Fruit fly (Drosophila melanogaster) whole organism, embryonic: ENCODE measurements around the gene CG15717.

Source experiments
- Abd-B ChIP-seq: fragments of 200-800 bp; sonication (Bioruptor generic); optimal IDR thresholded peaks from 2 replicates; lab custom pipeline; 2018; ENCODE audit warnings: missing biosample characterization, mild to moderate bottlenecking, missing genetic modification characterization, moderate library complexity
- Adf1 ChIP-seq: fragments of 200-800 bp; sonication (Bioruptor generic); IDR thresholded peaks from 2 replicates; pipeline ENCODE4 v1.3.6; 2022; ENCODE audit warnings: missing biosample characterization, missing genetic modification characterization
- Asciz ChIP-seq: fragments of 200-800 bp; sonication (Bioruptor generic); optimal IDR thresholded peaks from 2 replicates; lab custom pipeline; 2017; ENCODE audit warnings: missing biosample characterization, mild to moderate bottlenecking, missing genetic modification characterization, missing genetic modification reagents
- Awh ChIP-seq: fragments of 200-800 bp; sonication (Bioruptor generic); IDR thresholded peaks from 2 replicates; pipeline ENCODE4, ENCODE4 v1.3.6; 2022; ENCODE audit warnings: missing biosample characterization, missing genetic modification characterization
- B-H2 ChIP-seq: fragments of 200-800 bp; sonication (Bioruptor generic); optimal IDR thresholded peaks from 2 replicates; lab custom pipeline; 2018; ENCODE audit warnings: missing biosample characterization, mild to moderate bottlenecking, missing genetic modification characterization
- CG10565 ChIP-seq: fragments of 200-800 bp; sonication (Bioruptor generic); optimal IDR thresholded peaks from 3 replicates; lab custom pipeline; 2016; ENCODE audit warnings: missing biosample characterization, mild to moderate bottlenecking, missing genetic modification characterization
- CG12071 ChIP-seq: fragments of 200-800 bp; sonication (Bioruptor generic); optimal IDR thresholded peaks from 3 replicates; lab custom pipeline; 2018; ENCODE audit warnings: missing biosample characterization, mild to moderate bottlenecking, missing genetic modification characterization
- CG13296 ChIP-seq: fragments of 200-800 bp; sonication (Bioruptor generic); optimal IDR thresholded peaks from 3 replicates; lab custom pipeline; 2018; ENCODE audit warnings: missing biosample characterization, mild to moderate bottlenecking, missing genetic modification characterization
- CG14667 ChIP-seq: fragments of 200-800 bp; sonication (Bioruptor generic); IDR thresholded peaks from 2 replicates; pipeline ENCODE4 v1.3.6; 2022; ENCODE audit warnings: missing biosample characterization, missing genetic modification characterization
- CG14965 ChIP-seq: fragments of 200-800 bp; sonication (Bioruptor generic); optimal IDR thresholded peaks from 2 replicates; lab custom pipeline; 2016; ENCODE audit warnings: missing biosample characterization, missing genetic modification characterization, borderline replicate concordance
- CG15479 ChIP-seq: fragments of 200-800 bp; sonication (Bioruptor generic); optimal IDR thresholded peaks from 3 replicates; lab custom pipeline; 2019; ENCODE audit warnings: missing biosample characterization, mild to moderate bottlenecking, missing genetic modification characterization, moderate library complexity
- CG15601 ChIP-seq: fragments of 200-800 bp; sonication (Bioruptor generic); optimal IDR thresholded peaks from 3 replicates; lab custom pipeline; 2019; ENCODE audit warnings: missing biosample characterization, mild to moderate bottlenecking, missing genetic modification characterization, moderate library complexity
- CG1602 ChIP-seq: fragments of 200-800 bp; sonication (Bioruptor generic); optimal IDR thresholded peaks from 3 replicates; lab custom pipeline; 2016; ENCODE audit warnings: missing biosample characterization, missing genetic modification characterization
- CG30403 ChIP-seq: fragments of 200-800 bp; sonication (Bioruptor generic); optimal IDR thresholded peaks from 3 replicates; lab custom pipeline; 2016; ENCODE audit warnings: missing biosample characterization, missing genetic modification characterization
- CG31388 ChIP-seq: fragments of 200-800 bp; sonication (Bioruptor generic); optimal IDR thresholded peaks from 2 replicates; lab custom pipeline; 2016; ENCODE audit warnings: missing biosample characterization, missing genetic modification characterization
- CG32772 ChIP-seq: fragments of 200-800 bp; sonication (Bioruptor generic); IDR thresholded peaks from 2 replicates; pipeline ENCODE4 v1.3.6; 2022; ENCODE audit warnings: missing biosample characterization, missing genetic modification characterization
- CG33213 ChIP-seq: fragments of 200-800 bp; sonication (Bioruptor generic); optimal IDR thresholded peaks from 3 replicates; lab custom pipeline; 2016; ENCODE audit warnings: missing biosample characterization, missing genetic modification characterization
- CG6683 ChIP-seq: fragments of 200-800 bp; sonication (Bioruptor generic); optimal IDR thresholded peaks from 2 replicates; lab custom pipeline; 2017; ENCODE audit warnings: missing biosample characterization, mild to moderate bottlenecking, missing genetic modification characterization, missing genetic modification reagents
- CG6689 ChIP-seq: fragments of 200-800 bp; sonication (Bioruptor generic); IDR thresholded peaks from 2 replicates; pipeline ENCODE4 v1.3.6; 2022; ENCODE audit warnings: missing biosample characterization, missing genetic modification characterization
- CG7271 ChIP-seq: fragments of 200-800 bp; sonication (Bioruptor generic); optimal IDR thresholded peaks from 2 replicates; lab custom pipeline; 2018; ENCODE audit warnings: missing biosample characterization, mild to moderate bottlenecking, missing genetic modification characterization, moderate library complexity
- CG7839 ChIP-seq: fragments of 200-800 bp; sonication (Bioruptor generic); optimal IDR thresholded peaks from 3 replicates; lab custom pipeline; 2018; ENCODE audit warnings: missing biosample characterization, mild to moderate bottlenecking, missing genetic modification characterization, moderate library complexity
- Dad ChIP-seq: fragments of 200-800 bp; sonication (Bioruptor generic); optimal IDR thresholded peaks from 3 replicates; lab custom pipeline; 2016; ENCODE audit warnings: missing biosample characterization, missing genetic modification characterization
- Dek ChIP-seq: fragments of 200-800 bp; sonication (Bioruptor generic); optimal IDR thresholded peaks from 3 replicates; lab custom pipeline; 2019; ENCODE audit warnings: missing biosample characterization, mild to moderate bottlenecking, missing genetic modification characterization, moderate library complexity
- Doc2 ChIP-seq: fragments of 200-800 bp; sonication (Bioruptor generic); IDR thresholded peaks from 2 replicates; pipeline ENCODE4 v1.3.6; 2022; ENCODE audit warnings: missing biosample characterization, missing genetic modification characterization
- Fer3 ChIP-seq: fragments of 200-800 bp; sonication (Bioruptor generic); optimal IDR thresholded peaks from 2 replicates; lab custom pipeline; 2018; ENCODE audit warnings: missing biosample characterization, mild to moderate bottlenecking, missing genetic modification characterization, moderate library complexity
- HLH54F ChIP-seq: fragments of 200-800 bp; sonication (Bioruptor generic); optimal IDR thresholded peaks from 3 replicates; lab custom pipeline; 2016; ENCODE audit warnings: missing biosample characterization, missing genetic modification characterization
- HmgZ ChIP-seq: fragments of 200-800 bp; sonication (Bioruptor generic); optimal IDR thresholded peaks from 2 replicates; lab custom pipeline; 2018; ENCODE audit warnings: missing biosample characterization, mild to moderate bottlenecking, missing genetic modification characterization
- Hmx ChIP-seq: fragments of 200-800 bp; sonication (Bioruptor generic); optimal IDR thresholded peaks from 2 replicates; lab custom pipeline; 2016; ENCODE audit warnings: missing biosample characterization, missing genetic modification characterization
- Hr78 ChIP-seq, 2 experiments: fragments of 200-800 bp in 1 of 2; fragments of >200 bp in 1 of 2; sonication (Bioruptor generic) in 1 of 2; optimal IDR thresholded peaks; 2 replicates each; lab custom pipeline; 2017 to 2019; ENCODE audit warnings: missing biosample characterization in 2 of 2, missing genetic modification characterization in 2 of 2, mild to moderate bottlenecking in 1 of 2, moderate library complexity in 1 of 2
- Kr ChIP-seq: fragments of 200-800 bp; sonication (Bioruptor generic); optimal IDR thresholded peaks from 2 replicates; lab custom pipeline; 2017; ENCODE audit warnings: missing biosample characterization, mild to moderate bottlenecking, missing genetic modification characterization
- Lhr ChIP-seq: fragments of 200-800 bp; sonication (Bioruptor generic); optimal IDR thresholded peaks from 3 replicates; lab custom pipeline; 2017; ENCODE audit warnings: mild to moderate bottlenecking, missing biosample characterization, missing genetic modification reagents, missing genetic modification characterization
- MTF-1 ChIP-seq: fragments of 200-800 bp; sonication (Bioruptor generic); optimal IDR thresholded peaks from 2 replicates; lab custom pipeline; 2018; ENCODE audit warnings: missing biosample characterization, mild to moderate bottlenecking, missing genetic modification characterization, borderline replicate concordance
- Meics ChIP-seq: fragments of 200-800 bp; sonication (Bioruptor generic); optimal IDR thresholded peaks from 2 replicates; lab custom pipeline; 2017; ENCODE audit warnings: missing biosample characterization, mild to moderate bottlenecking, missing genetic modification characterization
- Rx ChIP-seq: fragments of 200-800 bp; sonication (Bioruptor generic); IDR thresholded peaks from 2 replicates; pipeline ENCODE4 v1.3.6; 2022; ENCODE audit warnings: missing biosample characterization, missing genetic modification characterization
- bowl ChIP-seq: fragments of 200-800 bp; sonication (Bioruptor generic); IDR thresholded peaks from 2 replicates; pipeline ENCODE4 v1.3.6; 2022; ENCODE audit warnings: missing biosample characterization, missing genetic modification characterization
- btn ChIP-seq: fragments of 200-800 bp; sonication (Bioruptor generic); optimal IDR thresholded peaks from 2 replicates; lab custom pipeline; 2016; ENCODE audit warnings: missing biosample characterization, missing genetic modification characterization
- da ChIP-seq: fragments of 200-800 bp; sonication (Bioruptor generic); optimal IDR thresholded peaks from 2 replicates; lab custom pipeline; 2016; ENCODE audit warnings: missing biosample characterization, missing genetic modification characterization
- dmrt99B ChIP-seq: fragments of 200-800 bp; sonication (Bioruptor generic); optimal IDR thresholded peaks from 2 replicates; lab custom pipeline; 2018; ENCODE audit warnings: missing biosample characterization, mild to moderate bottlenecking, missing genetic modification characterization, moderate library complexity
- ewg ChIP-seq: fragments of 200-800 bp; sonication (Bioruptor generic); optimal IDR thresholded peaks from 3 replicates; lab custom pipeline; 2017; ENCODE audit warnings: mild to moderate bottlenecking, missing biosample characterization, missing genetic modification reagents, missing genetic modification characterization
- fd102C ChIP-seq: fragments of 200-800 bp; sonication (Bioruptor generic); optimal IDR thresholded peaks from 2 replicates; lab custom pipeline; 2018; ENCODE audit warnings: missing biosample characterization, mild to moderate bottlenecking, missing genetic modification characterization, moderate library complexity
- fd64A ChIP-seq: fragments of 200-800 bp; sonication (Bioruptor generic); optimal IDR thresholded peaks from 3 replicates; lab custom pipeline; 2018; ENCODE audit warnings: missing biosample characterization, mild to moderate bottlenecking, missing genetic modification characterization
- gcm ChIP-seq: fragments of 200-800 bp; sonication (Bioruptor generic); optimal IDR thresholded peaks from 2 replicates; lab custom pipeline; 2019; ENCODE audit warnings: missing biosample characterization, mild to moderate bottlenecking, missing genetic modification characterization, moderate library complexity
- grau ChIP-seq: fragments of 200-800 bp; optimal IDR thresholded peaks from 3 replicates; lab custom pipeline; 2019; ENCODE audit warnings: missing biosample characterization, mild to moderate bottlenecking, missing genetic modification characterization, moderate library complexity
- hkb ChIP-seq, 2 experiments: fragments of 200-800 bp in 1 of 2; fragments of >200 bp in 1 of 2; sonication (Bioruptor generic) in 1 of 2; IDR thresholded peaks in 1 of 2; optimal IDR thresholded peaks in 1 of 2; 2 replicates each; pipeline versions ENCODE4 v1.3.6 to Lab custom; 2017 to 2022; ENCODE audit warnings: missing biosample characterization in 1 of 2, missing genetic modification characterization in 1 of 2
- jumu ChIP-seq: fragments of 200-800 bp; sonication (Bioruptor generic); optimal IDR thresholded peaks from 3 replicates; lab custom pipeline; 2016; ENCODE audit warnings: missing biosample characterization, missing genetic modification characterization
- onecut ChIP-seq: fragments of 200-800 bp; sonication (Bioruptor generic); IDR thresholded peaks from 2 replicates; pipeline ENCODE4 v1.3.6; 2022; ENCODE audit warnings: missing biosample characterization, missing genetic modification characterization
- prd ChIP-seq, 3 experiments: fragments of >200 bp in 2 of 3; fragments of 200-800 bp in 1 of 3; sonication (Bioruptor generic) in 1 of 3; optimal IDR thresholded peaks in 2 of 3; IDR thresholded peaks in 1 of 3; 2 replicates in 2 of 3; 3 replicates in 1 of 3; pipeline versions ENCODE4 v1.3.6 to Lab custom; 2017 to 2022; ENCODE audit warnings: missing biosample characterization in 1 of 3, missing genetic modification characterization in 1 of 3
- tgo ChIP-seq: fragments of 200-800 bp; sonication (Bioruptor generic); IDR thresholded peaks from 3 replicates; pipeline ENCODE4 v1.3.6; 2022; ENCODE audit warnings: missing biosample characterization, missing genetic modification characterization
- tll ChIP-seq, 2 experiments: fragments of 200-800 bp in 1 of 2; fragments of >200 bp in 1 of 2; sonication (Bioruptor generic) in 1 of 2; optimal IDR thresholded peaks; 2 replicates each; lab custom pipeline; 2017 to 2019; ENCODE audit warnings: missing biosample characterization in 2 of 2, missing genetic modification characterization in 2 of 2, mild to moderate bottlenecking in 1 of 2, moderate library complexity in 1 of 2

Gene CG15717

DNA sequence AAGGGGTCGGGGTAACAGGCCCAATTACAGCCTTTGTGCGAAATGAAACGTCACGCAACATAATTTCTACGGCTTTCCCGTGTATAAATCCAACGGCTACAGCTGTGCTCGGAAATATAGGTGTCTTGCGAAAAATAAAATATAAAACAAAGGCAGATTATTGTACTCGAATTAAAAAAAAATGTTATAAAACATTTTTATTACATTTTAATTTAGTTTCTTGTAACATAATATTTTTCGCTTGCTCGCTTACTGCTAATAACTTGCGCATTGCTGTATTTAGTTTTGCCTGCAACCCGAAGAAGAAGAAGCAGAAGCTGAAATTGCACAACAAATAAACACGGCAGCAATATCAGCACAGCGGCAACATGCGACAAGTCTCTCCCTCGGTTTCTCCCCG is 14.3 kb downstream of the CG15717 start (continued):
- peak; percentile 40; the same call in 1 of the 2 replicates for TF ChIP-seq CG14667 (GFP tag; lab: Robert Waterston, UW)
- no peak for TF ChIP-seq da (GFP tag; lab: Kevin White, UChicago)
- peak; percentile 35; the same call in 1 of the 2 replicates for TF ChIP-seq Rx
- peak; percentile 52; the same call in 1 of the 2 replicates for TF ChIP-seq Awh (GFP tag; lab: Robert Waterston, UW)
- TF ChIP-seq MTF-1 (GFP tag; lab: Kevin White, UChicago) = no peak
- peak; percentile 28 for TF ChIP-seq gcm (GFP tag; lab: Kevin White, UChicago)
- TF ChIP-seq CG7271 (tag; lab: Kevin White, UChicago) = peak; percentile 76
- no peak for TF ChIP-seq HmgZ
- TF ChIP-seq Fer3 (tag; lab: Kevin White, UChicago) = peak; percentile 25
- peak; percentile 13 for TF ChIP-seq Abd-B
- no peak for TF ChIP-seq CG31388 (GFP tag; lab: Kevin White, UChicago)
- TF ChIP-seq CG32772 = 0 out of 2 replicates have a peak, but pooled peaks have one; percentile 35
- peak; percentile 10 for TF ChIP-seq fd102C
- TF ChIP-seq tll (GFP tag; optimal IDR thresholded peaks at IDR 0.05; lab: Kevin White, UChicago) = no peak
- TF ChIP-seq Adf1 = no peak
- no peak for TF ChIP-seq ewg (GFP tag; lab: Kevin White, UChicago)
- no peak for TF ChIP-seq Hmx (GFP tag; lab: Kevin White, UChicago)
- no peak for TF ChIP-seq Hr78 (GFP tag; optimal IDR thresholded peaks at IDR 0.05; lab: Kevin White, UChicago)
- TF ChIP-seq fd64A (GFP tag; lab: Kevin White, UChicago) = no peak
- TF ChIP-seq Dad = no peak
- TF ChIP-seq Lhr (GFP tag; lab: Kevin White, UChicago) = no peak
- no peak for TF ChIP-seq Kr
- TF ChIP-seq bowl (GFP tag; lab: Robert Waterston, UW) = no peak
- no peak for TF ChIP-seq hkb (optimal IDR thresholded peaks at IDR 0.05; lab: Kevin White, UChicago)
- TF ChIP-seq hkb (GFP tag; IDR thresholded peaks at IDR 0.05; lab: Robert Waterston, UW) = peak; percentile 66
- TF ChIP-seq Dek (tag; lab: Kevin White, UChicago) = no peak
- no peak for TF ChIP-seq CG12071
- TF ChIP-seq CG15601 (tag; lab: Kevin White, UChicago) = no peak
- TF ChIP-seq B-H2 (GFP tag; lab: Kevin White, UChicago) = no peak
- no peak for TF ChIP-seq prd (optimal IDR thresholded peaks at IDR 0.05; lab: Kevin White, UChicago)
- TF ChIP-seq prd (GFP tag; IDR thresholded peaks at IDR 0.05; lab: Robert Waterston, UW) = peak; percentile 84
- peak; percentile 2 for TF ChIP-seq CG15479 (GFP tag; lab: Kevin White, UChicago)
- TF ChIP-seq CG7839 (tag; lab: Kevin White, UChicago) = peak; percentile 58
- TF ChIP-seq CG6683 (GFP tag; lab: Kevin White, UChicago) = no peak
- no peak for TF ChIP-seq CG33213
- TF ChIP-seq CG14965 (GFP tag; lab: Kevin White, UChicago) = no peak
- 0 out of 2 replicates have a peak, but pooled peaks have one; percentile 7 for TF ChIP-seq onecut (GFP tag; lab: Robert Waterston, UW)
- TF ChIP-seq btn (GFP tag; lab: Kevin White, UChicago) = no peak
- no peak for TF ChIP-seq jumu (GFP tag; lab: Kevin White, UChicago)
- TF ChIP-seq CG30403 (GFP tag; lab: Kevin White, UChicago) = peak; percentile 18
- TF ChIP-seq Asciz = no peak
- TF ChIP-seq tgo (GFP tag; lab: Robert Waterston, UW) = peak; percentile 46; the same call in 2 of the 3 replicates
- TF ChIP-seq Doc2 (GFP tag; lab: Robert Waterston, UW) = no peak
- TF ChIP-seq CG10565 (GFP tag; lab: Kevin White, UChicago) = no peak
- TF ChIP-seq CG1602 (GFP tag; lab: Kevin White, UChicago) = no peak
- TF ChIP-seq CG6689 (GFP tag; lab: Robert Waterston, UW) = peak; percentile 66
- peak; percentile 35 for TF ChIP-seq grau
- no peak for TF ChIP-seq HLH54F
- peak; percentile 31 for TF ChIP-seq CG13296 (GFP tag; lab: Kevin White, UChicago)
- peak; percentile 74 for TF ChIP-seq dmrt99B
- no peak for TF ChIP-seq Meics (GFP tag; lab: Kevin White, UChicago)
